Fruit fly (Drosophila melanogaster): ENCODE data around the gene Snoo.

Snoo gene

DNA sequence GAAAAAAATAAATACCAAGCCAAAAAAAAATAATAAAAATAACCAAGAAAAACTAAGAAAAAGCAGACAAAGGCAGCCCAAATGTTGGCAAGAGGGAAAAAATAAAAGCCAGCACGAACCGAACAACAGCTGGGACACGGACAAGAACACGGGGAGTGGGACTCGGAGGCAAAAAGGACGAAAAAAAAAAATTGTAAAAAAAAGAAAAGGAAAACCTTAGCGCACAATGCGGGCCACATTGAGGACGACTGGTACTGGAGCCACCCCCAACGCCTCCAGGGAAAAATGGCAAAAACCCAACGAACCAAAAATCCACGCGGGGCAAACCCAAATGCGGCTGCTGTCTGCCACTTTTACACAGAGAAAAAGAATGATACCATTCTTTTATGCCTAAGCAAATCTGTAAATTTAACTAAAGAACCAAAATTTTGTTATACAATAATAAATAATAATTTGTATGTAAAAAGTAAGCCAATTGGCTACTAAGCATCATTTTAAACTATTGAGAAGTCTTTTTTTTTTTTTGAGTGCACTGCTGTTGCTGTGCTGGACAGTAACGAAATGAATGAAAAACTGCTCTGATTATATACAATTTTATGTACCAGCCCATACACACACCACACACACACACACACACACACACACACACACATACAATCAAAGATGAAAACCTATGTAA, 51.8 kb downstream of the Snoo start (continued):
- TF ChIP-seq CG11247 (GFP tag; IDR thresholded peaks at IDR 0.05) (peak; percentile 67; the same call in 1 of the 2 replicates), Dek (tag; optimal IDR thresholded peaks at IDR 0.05) (peak; percentile 55), bigmax (GFP tag; optimal IDR thresholded peaks at IDR 0.05) (no peak), CG31365 (tag; optimal IDR thresholded peaks at IDR 0.05) (no peak), Hr51 (GFP tag; optimal IDR thresholded peaks at IDR 0.05) (peak; percentile 21 to 80), CG7372 (GFP tag; IDR thresholded peaks at IDR 0.05) (no peak), CG12104 (GFP tag; optimal IDR thresholded peaks at IDR 0.05) (peak; percentile 72), Nf-YB (GFP tag; optimal IDR thresholded peaks at IDR 0.05) (peak; percentile 2), cad (GFP tag; optimal IDR thresholded peaks at IDR 0.05) (no peak), CG2712 (tag; optimal IDR thresholded peaks at IDR 0.05) (peak; percentile 68), CG10431 (GFP tag; optimal IDR thresholded peaks at IDR 0.05) (no peak), CG11085 (GFP tag; IDR thresholded peaks at IDR 0.05) (peak; percentile 81), ATbp (GFP tag; optimal IDR thresholded peaks at IDR 0.05) (peak; percentile 41), wor (GFP tag; IDR thresholded peaks at IDR 0.05) (peak; percentile 25; the same call in 1 of the 2 replicates), Dip2 (GFP tag; IDR thresholded peaks at IDR 0.05) (no peak), Pdp1 (GFP tag; optimal IDR thresholded peaks at IDR 0.05) (peak; percentile 20 to 35), CG3995 (GFP tag; optimal IDR thresholded peaks at IDR 0.05) (peak; percentile 29), H15 (GFP tag; IDR thresholded peaks at IDR 0.05) (peak; percentile 73), CG17829 (tag; optimal IDR thresholded peaks at IDR 0.05) (peak; percentile 57), esg (GFP tag; conservative IDR thresholded peaks at IDR 0.05) (peak; percentile 66), ham (GFP tag; IDR thresholded peaks at IDR 0.05) (no peak), Mrtf (GFP tag; IDR thresholded peaks at IDR 0.05) (peak; percentile 65; the same call in 1 of the 3 replicates), CG8944 (GFP tag; optimal IDR thresholded peaks at IDR 0.05) (no peak), insv (GFP tag; optimal IDR thresholded peaks at IDR 0.05) (no peak), CG11504 (tag; optimal IDR thresholded peaks at IDR 0.05) (peak; percentile 89), CG9609 (GFP tag; optimal IDR thresholded peaks at IDR 0.05) (no peak), CG12071 (GFP tag; optimal IDR thresholded peaks at IDR 0.05) (peak; percentile 62), CG2129 (GFP tag; IDR thresholded peaks at IDR 0.05; ENCODE audit: partially characterized antibody) (no peak), Dref (GFP tag; IDR thresholded peaks at IDR 0.05) (no peak), CG4820 (GFP tag; optimal IDR thresholded peaks at IDR 0.05) (peak; percentile 30), Atf6 (GFP tag; IDR thresholded peaks at IDR 0.05) (peak; percentile 89), sd (tag; optimal IDR thresholded peaks at IDR 0.05) (peak; percentile 42), disco-r (GFP tag; optimal IDR thresholded peaks at IDR 0.05) (no peak), CG8765 (GFP tag; IDR thresholded peaks at IDR 0.05) (peak; percentile 52; the same call in 1 of the 2 replicates), CG7357 (GFP tag; IDR thresholded peaks at IDR 0.05) (peak; percentile 72; the same call in 2 of the 3 replicates), CG15011 (GFP tag; optimal IDR thresholded peaks at IDR 0.05) (peak; percentile 73), ci (GFP tag; IDR thresholded peaks at IDR 0.05) (peak; percentile 74), CG3726 (GFP tag; IDR thresholded peaks at IDR 0.05) (peak; percentile 38; the same call in 1 of the 3 replicates), CrebB (tag; optimal IDR thresholded peaks at IDR 0.05) (peak; percentile 27), Dbx (GFP tag; IDR thresholded peaks at IDR 0.05) (peak; percentile 92), bab2 (GFP tag; optimal IDR thresholded peaks at IDR 0.05) (no peak), BtbVII (GFP tag; optimal IDR thresholded peaks at IDR 0.05) (peak; percentile 83), Oli (tag; optimal IDR thresholded peaks at IDR 0.05) (peak; percentile 64), slou (GFP tag; optimal IDR thresholded peaks at IDR 0.05) (peak; percentile 63), CG4360 (GFP tag; IDR thresholded peaks at IDR 0.05) (no peak), kni (GFP tag; optimal IDR thresholded peaks at IDR 0.05) (no peak), HLH4C (GFP tag; IDR thresholded peaks at IDR 0.05; ENCODE audit: partially characterized antibody) (no peak), rib (GFP tag; IDR thresholded peaks at IDR 0.05) (peak; percentile 72; the same call in 1 of the 2 replicates), Hmr (GFP tag; optimal IDR thresholded peaks at IDR 0.05) (peak; percentile 83), row (GFP tag; IDR thresholded peaks at IDR 0.05) (peak; percentile 83)

All from whole organism, embryonic.